Worm (Caenorhabditis elegans) whole organism, L1 larva: ENCODE data around the gene C18D11.6.

ENCODE experiments used
- C04F5.9 ChIP-seq: sonication (generic microtip); optimal IDR thresholded peaks from 2 replicates; lab custom pipeline; 2016; ENCODE audit warnings: missing genetic modification characterization, missing compliant biosample characterization
- C16A3.4 ChIP-seq: fragments of 150-350 bp; optimal IDR thresholded peaks from 2 replicates; lab custom pipeline; 2014; ENCODE audit warnings: missing biosample characterization, missing genetic modification characterization
- C34B4.2 ChIP-seq: sonication (generic microtip); optimal IDR thresholded peaks from 2 replicates; lab custom pipeline; 2017; ENCODE audit warnings: mild to moderate bottlenecking, missing genetic modification characterization, missing compliant biosample characterization
- Y116A8C.19 ChIP-seq: sonication (generic microtip); optimal IDR thresholded peaks from 2 replicates; lab custom pipeline; 2016; ENCODE audit warnings: missing compliant biosample characterization, missing genetic modification characterization, borderline replicate concordance
- aly-2 ChIP-seq: fragments of 150-350 bp; optimal IDR thresholded peaks from 2 replicates; lab custom pipeline; 2014; ENCODE audit warnings: missing biosample characterization, missing genetic modification characterization
- ama-1 ChIP-seq: fragments of 150-350 bp; optimal IDR thresholded peaks from 2 replicates; lab custom pipeline; 2014
- blmp-1 ChIP-seq: fragments of 150-350 bp; optimal IDR thresholded peaks from 2 replicates; lab custom pipeline; 2014; ENCODE audit warnings: missing biosample characterization, missing genetic modification characterization
- ceh-63 ChIP-seq: fragments of 200-800 bp; sonication (Bioruptor generic); optimal IDR thresholded peaks from 2 replicates; lab custom pipeline; 2018; ENCODE audit warnings: mild to moderate bottlenecking, missing genetic modification characterization, missing compliant biosample characterization
- ceh-8 ChIP-seq: fragments of 200-800 bp; sonication (Bioruptor generic); optimal IDR thresholded peaks from 2 replicates; lab custom pipeline; 2018; ENCODE audit warnings: mild to moderate bottlenecking, missing genetic modification characterization, moderate library complexity, missing compliant biosample characterization
- ceh-90 ChIP-seq: sonication (generic microtip); optimal IDR thresholded peaks from 2 replicates; lab custom pipeline; 2016; ENCODE audit warnings: missing genetic modification characterization, missing compliant biosample characterization
- ces-1 ChIP-seq: fragments of 150-350 bp; optimal IDR thresholded peaks from 2 replicates; lab custom pipeline; 2014; ENCODE audit warnings: missing biosample characterization, missing genetic modification reagents, missing genetic modification characterization
- dpl-1 ChIP-seq, 3 experiments: fragments of 150-350 bp in 2 of 3; sonication (generic microtip) in 1 of 3; optimal IDR thresholded peaks; 2 replicates each; lab custom pipeline; 2014 to 2017; ENCODE audit warnings: missing biosample characterization in 3 of 3, missing genetic modification characterization in 3 of 3, missing genetic modification reagents in 3 of 3
- egl-13 ChIP-seq: sonication (generic microtip); optimal IDR thresholded peaks from 2 replicates; lab custom pipeline; 2016; ENCODE audit warnings: missing genotype, missing genetic modification reagents, missing genetic modification characterization, missing compliant biosample characterization
- ets-5 ChIP-seq: fragments of 200-800 bp; sonication (Bioruptor generic); IDR thresholded peaks from 2 replicates; pipeline ENCODE4 v1.3.6; 2022; ENCODE audit warnings: missing genetic modification characterization, missing compliant biosample characterization
- fos-1 ChIP-seq: fragments of 150-350 bp; optimal IDR thresholded peaks from 2 replicates; lab custom pipeline; 2014; ENCODE audit warnings: missing biosample characterization, missing genetic modification characterization
- hpl-2 ChIP-seq: fragments of 150-350 bp; optimal IDR thresholded peaks from 2 replicates; lab custom pipeline; 2014; ENCODE audit warnings: missing biosample characterization, missing genetic modification reagents, missing genetic modification characterization
- irx-1 ChIP-seq: sonication (generic microtip); optimal IDR thresholded peaks from 2 replicates; lab custom pipeline; 2016; ENCODE audit warnings: missing genetic modification characterization, missing compliant biosample characterization
- isw-1 ChIP-seq: fragments of 200-800 bp; sonication (Bioruptor generic); IDR thresholded peaks from 2 replicates; pipeline ENCODE4 v1.3.6; 2022; ENCODE audit warnings: missing genetic modification characterization, missing compliant biosample characterization
- lin-15B ChIP-seq: fragments of 150-350 bp; sonication (generic microtip); optimal IDR thresholded peaks from 3 replicates; lab custom pipeline; 2014; ENCODE audit warnings: missing biosample characterization, missing genetic modification characterization
- lin-35 ChIP-seq, 2 experiments: fragments of 150-350 bp; optimal IDR thresholded peaks; 2 replicates each; lab custom pipeline; 2014; ENCODE audit warnings: missing biosample characterization in 2 of 2, missing genetic modification characterization in 2 of 2, missing genetic modification reagents in 2 of 2
- lsy-2 ChIP-seq, 2 experiments: fragments of 150-350 bp; optimal IDR thresholded peaks; 2 replicates each; lab custom pipeline; 2014; ENCODE audit warnings: missing biosample characterization in 2 of 2, missing genetic modification characterization in 2 of 2
- mab-9 ChIP-seq: fragments of 200-800 bp; sonication (Bioruptor generic); IDR thresholded peaks from 2 replicates; pipeline ENCODE4 v1.3.6; 2022; ENCODE audit warnings: missing genetic modification reagents, missing genetic modification characterization, missing compliant biosample characterization
- mdl-1 ChIP-seq, 2 experiments: fragments of 150-350 bp; optimal IDR thresholded peaks; 2 replicates each; lab custom pipeline; 2014 to 2017; ENCODE audit warnings: missing biosample characterization in 2 of 2, missing genetic modification characterization in 2 of 2, inconsistent platforms in 1 of 2
- mef-2 ChIP-seq: fragments of 150-350 bp; optimal IDR thresholded peaks from 2 replicates; lab custom pipeline; 2014; ENCODE audit warnings: missing biosample characterization, missing genetic modification characterization
- nhr-11 ChIP-seq: fragments of 150-350 bp; optimal IDR thresholded peaks from 2 replicates; lab custom pipeline; 2014; ENCODE audit warnings: missing biosample characterization, missing genetic modification characterization
- nhr-12 ChIP-seq: sonication (generic microtip); optimal IDR thresholded peaks from 2 replicates; lab custom pipeline; 2017; ENCODE audit warnings: missing biosample characterization, missing genetic modification characterization
- nhr-19 ChIP-seq: fragments of 200-800 bp; sonication (Bioruptor generic); conservative IDR thresholded peaks from 2 replicates; pipeline ENCODE4 v1.3.6; 2022; ENCODE audit warnings: missing genetic modification characterization, missing compliant biosample characterization
- nhr-20 ChIP-seq: sonication (generic microtip); optimal IDR thresholded peaks from 2 replicates; lab custom pipeline; 2016; ENCODE audit warnings: mild to moderate bottlenecking, missing genetic modification characterization, missing compliant biosample characterization
- nhr-28 ChIP-seq: fragments of 150-350 bp; optimal IDR thresholded peaks from 2 replicates; lab custom pipeline; 2014; ENCODE audit warnings: missing biosample characterization, missing genetic modification characterization
- nhr-47 ChIP-seq: sonication (generic microtip); optimal IDR thresholded peaks from 2 replicates; lab custom pipeline; 2016; ENCODE audit warnings: mild to moderate bottlenecking, missing genetic modification characterization, moderate library complexity, missing compliant biosample characterization
- nhr-71 ChIP-seq: sonication (generic microtip); optimal IDR thresholded peaks from 2 replicates; lab custom pipeline; 2016; ENCODE audit warnings: mild to moderate bottlenecking, missing genetic modification characterization, moderate library complexity, missing compliant biosample characterization
- nhr-77 ChIP-seq: fragments of 150-350 bp; optimal IDR thresholded peaks from 2 replicates; lab custom pipeline; 2014; ENCODE audit warnings: missing biosample characterization, missing genetic modification characterization
- nhr-84 ChIP-seq: sonication (generic microtip); optimal IDR thresholded peaks from 2 replicates; lab custom pipeline; 2017; ENCODE audit warnings: missing biosample characterization, missing genetic modification characterization
- nhr-85 ChIP-seq: sonication (generic microtip); peaks from one replicate; lab custom pipeline; 2016; ENCODE audit warnings: missing genetic modification characterization, inconsistent platforms, missing compliant biosample characterization
- pax-3 ChIP-seq: fragments of 200-800 bp; sonication (Bioruptor generic); optimal IDR thresholded peaks from 2 replicates; lab custom pipeline; 2018; ENCODE audit warnings: mild to moderate bottlenecking, missing genetic modification characterization, moderate library complexity, missing compliant biosample characterization
- pqm-1 ChIP-seq: sonication (generic microtip); optimal IDR thresholded peaks from 3 replicates; lab custom pipeline; 2017; ENCODE audit warnings: missing biosample characterization, missing genetic modification characterization
- skn-1 ChIP-seq: fragments of 150-350 bp; optimal IDR thresholded peaks from 2 replicates; lab custom pipeline; 2014; ENCODE audit warnings: missing biosample characterization, missing genetic modification characterization
- snpc-4 ChIP-seq: fragments of 150-350 bp; optimal IDR thresholded peaks from 2 replicates; lab custom pipeline; 2014; ENCODE audit warnings: missing biosample characterization, missing genetic modification characterization
- snu-23 ChIP-seq: sonication (generic microtip); optimal IDR thresholded peaks from 2 replicates; lab custom pipeline; 2016; ENCODE audit warnings: missing genetic modification characterization, missing compliant biosample characterization
- sox-4 ChIP-seq: sonication (generic microtip); optimal IDR thresholded peaks from 2 replicates; lab custom pipeline; 2016; ENCODE audit warnings: missing genetic modification characterization, missing compliant biosample characterization
- sptf-1 ChIP-seq: fragments of 150-350 bp; optimal IDR thresholded peaks from 2 replicates; lab custom pipeline; 2014; ENCODE audit warnings: missing biosample characterization, missing genetic modification characterization
- sup-37 ChIP-seq: fragments of 200-800 bp; sonication (Bioruptor generic); optimal IDR thresholded peaks from 2 replicates; lab custom pipeline; 2018; ENCODE audit warnings: mild to moderate bottlenecking, missing genetic modification characterization, missing compliant biosample characterization
- tbx-2 ChIP-seq: sonication (generic microtip); optimal IDR thresholded peaks from 2 replicates; lab custom pipeline; 2016; ENCODE audit warnings: missing genetic modification characterization, missing compliant biosample characterization
- tlp-1 ChIP-seq: fragments of 150-350 bp; optimal IDR thresholded peaks from 2 replicates; lab custom pipeline; 2014; ENCODE audit warnings: missing biosample characterization, missing genetic modification characterization
- unc-130 ChIP-seq: fragments of 150-350 bp; optimal IDR thresholded peaks from 2 replicates; lab custom pipeline; 2017; ENCODE audit warnings: missing biosample characterization, missing genetic modification characterization, inconsistent platforms
- unc-62 ChIP-seq: fragments of 150-350 bp; optimal IDR thresholded peaks from 2 replicates; lab custom pipeline; 2014; ENCODE audit warnings: missing biosample characterization, missing genetic modification reagents, missing genetic modification characterization
- unc-86 ChIP-seq: sonication (generic microtip); optimal IDR thresholded peaks from 2 replicates; lab custom pipeline; 2016; ENCODE audit warnings: missing genetic modification characterization, missing compliant biosample characterization
- vab-15 ChIP-seq: sonication (generic microtip); optimal IDR thresholded peaks from 2 replicates; lab custom pipeline; 2017; ENCODE audit warnings: missing genotype, mild to moderate bottlenecking, missing genetic modification characterization, missing compliant biosample characterization
- zag-1 ChIP-seq: fragments of 150-350 bp; optimal IDR thresholded peaks from 2 replicates; lab custom pipeline; 2014; ENCODE audit warnings: missing biosample characterization, missing genetic modification characterization

The C18D11.6 gene

DNA sequence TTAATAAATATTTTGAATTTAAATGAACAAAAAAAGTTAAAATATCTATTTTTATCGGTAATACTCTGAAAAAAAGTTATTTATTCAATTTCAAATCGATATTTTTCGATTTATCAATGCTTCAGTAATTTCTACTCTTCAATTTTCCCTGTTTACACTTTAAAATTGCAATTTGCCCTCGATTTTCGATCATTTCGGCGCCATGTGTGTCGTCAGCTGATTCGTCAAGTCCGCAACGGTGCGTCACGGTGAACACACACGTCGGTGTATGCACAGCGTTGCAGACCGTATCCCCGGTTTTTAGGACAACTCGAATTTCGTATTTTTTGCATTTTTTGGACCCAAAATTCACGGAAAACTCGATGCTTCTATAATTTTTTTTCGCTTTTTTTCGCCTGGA, 12.9 kb downstream of the C18D11.6 start, which contains the start of gene C18D11.3 (continued):
- TF ChIP-seq sup-37 (no peak), unc-86 (tag; lab: Kevin White, UChicago) (peak; percentile 60), lin-15B (tag; lab: Kevin White, UChicago) (peak; percentile 83), snu-23 (GFP tag; lab: Kevin White, UChicago) (peak; percentile 93), aly-2 (tag; lab: Kevin White, UChicago) (no peak), hpl-2 (no peak), unc-130 (tag; lab: Kevin White, UChicago) (peak; percentile 97), fos-1 (tag; lab: Kevin White, UChicago) (peak; percentile 77), egl-13 (tag; lab: Kevin White, UChicago) (no peak), nhr-11 (tag; lab: Kevin White, UChicago) (no peak), C34B4.2 (no peak), mab-9 (GFP tag; lab: Robert Waterston, UW) (0 out of 2 replicates have a peak, but pooled peaks have one; percentile 9), ets-5 (GFP tag; lab: Robert Waterston, UW) (no peak), C04F5.9 (peak; percentile 57), lsy-2 (tag; optimal IDR thresholded peaks at IDR 0.05; lab: Kevin White, UChicago) (peak; percentile 96 to 99), nhr-71 (peak; percentile 92), lin-35 (GFP tag; optimal IDR thresholded peaks at IDR 0.05; lab: Kevin White, UChicago) (peak; percentile 90 to 93), nhr-28 (tag; lab: Kevin White, UChicago) (no peak), ceh-63 (GFP tag; lab: Kevin White, UChicago) (no peak), zag-1 (tag; lab: Kevin White, UChicago) (no peak), dpl-1 (GFP tag; optimal IDR thresholded peaks at IDR 0.05; lab: Kevin White, UChicago) (peak; percentile 74 to 85 (median 84)), pax-3 (tag; lab: Kevin White, UChicago) (peak; percentile 55), snpc-4 (tag; lab: Kevin White, UChicago) (peak; percentile 88), sox-4 (tag; lab: Kevin White, UChicago) (no peak), ama-1 (lab: Kevin White, UChicago) (no peak), nhr-12 (no peak), vab-15 (tag; lab: Kevin White, UChicago) (peak; percentile 77), nhr-85 (tag; lab: Kevin White, UChicago) (peak; percentile 89), nhr-20 (tag; lab: Kevin White, UChicago) (peak; percentile 93), mdl-1 (tag; optimal IDR thresholded peaks at IDR 0.05; lab: Kevin White, UChicago) (peak in 1 of 2 experiments; percentile 96), blmp-1 (tag; lab: Kevin White, UChicago) (peak; percentile 74), sptf-1 (tag; lab: Kevin White, UChicago) (no peak), pqm-1 (tag; lab: Kevin White, UChicago) (no peak)

- no peak for TF ChIP-seq ceh-63 (GFP tag; lab: Kevin White, UChicago)
- no peak for TF ChIP-seq ces-1 (GFP tag; lab: Kevin White, UChicago)
- TF ChIP-seq sup-37: no peak
Observed at ce11 chrIII:11824088-11824487, 13.7 kb downstream of the C18D11.6 start.

DNA sequence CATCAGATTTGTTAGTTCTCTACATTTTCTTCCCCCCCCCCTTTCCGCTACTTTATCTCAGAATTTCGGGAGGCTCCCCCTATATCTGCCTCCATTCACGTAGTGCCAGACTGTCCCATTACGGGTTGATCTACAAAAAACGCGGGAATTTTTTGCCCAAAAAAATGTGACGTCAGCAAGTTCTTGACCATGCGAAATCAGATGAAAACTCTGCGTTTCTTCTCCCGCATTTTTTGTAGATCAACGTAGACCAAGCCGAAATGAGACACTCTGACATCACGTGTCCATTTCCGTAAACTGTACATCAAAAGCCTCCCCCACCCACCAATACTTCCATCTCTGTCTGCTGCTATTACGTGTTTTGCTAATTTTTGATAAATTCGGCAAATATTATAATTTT, 14.2 kb downstream of the C18D11.6 start:
- TF ChIP-seq ceh-8 (GFP tag; lab: Kevin White, UChicago) (no peak), ceh-90 (tag; lab: Kevin White, UChicago) (no peak), egl-13 (tag; lab: Kevin White, UChicago) (no peak), dpl-1 (GFP tag; optimal IDR thresholded peaks at IDR 0.05; lab: Kevin White, UChicago) (no peak), ceh-63 (GFP tag; lab: Kevin White, UChicago) (no peak), nhr-19 (GFP tag; lab: Robert Waterston, UW) (no peak), nhr-71 (no peak), sptf-1 (tag; lab: Kevin White, UChicago) (no peak), tbx-2 (tag; lab: Kevin White, UChicago) (no peak)

ce11 chrIII:11825654-11826053, 15.3 kb downstream of the C18D11.6 start:
- TF ChIP-seq sup-37 (no peak), isw-1 (peak; percentile 41; the same call in 1 of the 2 replicates), Y116A8C.19 (no peak), nhr-47 (peak; percentile 56), nhr-77 (tag; lab: Kevin White, UChicago) (peak; percentile 47), mef-2 (no peak), nhr-84 (tag; lab: Kevin White, UChicago) (no peak), tlp-1 (tag; lab: Kevin White, UChicago) (no peak), sptf-1 (tag; lab: Kevin White, UChicago) (no peak), snu-23 (GFP tag; lab: Kevin White, UChicago) (peak; percentile 58), mdl-1 (tag; optimal IDR thresholded peaks at IDR 0.05; lab: Kevin White, UChicago) (peak in 1 of 2 experiments; percentile 88), unc-62 (no peak), skn-1 (peak; percentile 86), C16A3.4 (tag; lab: Kevin White, UChicago) (peak; percentile 82), irx-1 (tag; lab: Kevin White, UChicago) (no peak), nhr-19 (GFP tag; lab: Robert Waterston, UW) (no peak), ama-1 (lab: Kevin White, UChicago) (no peak)
